Worm (Caenorhabditis elegans) whole organism, L3 larva: ENCODE measurements around the gene clec-9.

Experiments used
- R02D3.7 ChIP-seq: fragments of 150-350 bp; optimal IDR thresholded peaks from 2 replicates; lab custom pipeline; 2014; ENCODE audit warnings: missing biosample characterization, missing genetic modification characterization
- ZK546.5 ChIP-seq: sonication (generic microtip); optimal IDR thresholded peaks from 2 replicates; lab custom pipeline; 2017; ENCODE audit warnings: missing biosample characterization, missing genetic modification characterization
- aly-2 ChIP-seq: fragments of 150-350 bp; optimal IDR thresholded peaks from 2 replicates; lab custom pipeline; 2014; ENCODE audit warnings: missing biosample characterization, missing genetic modification characterization
- ceh-28 ChIP-seq: fragments of 150-350 bp; optimal IDR thresholded peaks from 2 replicates; lab custom pipeline; 2014; ENCODE audit warnings: missing biosample characterization, missing genetic modification reagents, missing genetic modification characterization
- ceh-9 ChIP-seq: sonication (generic microtip); optimal IDR thresholded peaks from 2 replicates; lab custom pipeline; 2018; ENCODE audit warnings: missing biosample characterization, missing genetic modification characterization
- egl-27 ChIP-seq: sonication (generic microtip); optimal IDR thresholded peaks from 4 replicates; lab custom pipeline; 2017; ENCODE audit warnings: missing biosample characterization, missing genetic modification reagents, missing genetic modification characterization
- egl-5 ChIP-seq: fragments of 150-350 bp; optimal IDR thresholded peaks from 2 replicates; lab custom pipeline; 2017; ENCODE audit warnings: missing biosample characterization, missing genetic modification reagents, missing genetic modification characterization, inconsistent platforms
- elt-1 ChIP-seq: fragments of 150-350 bp; optimal IDR thresholded peaks from 2 replicates; lab custom pipeline; 2014; ENCODE audit warnings: missing biosample characterization, missing genetic modification characterization
- elt-2 ChIP-seq: sonication (generic microtip); optimal IDR thresholded peaks from 2 replicates; lab custom pipeline; 2016; ENCODE audit warnings: missing genetic modification reagents, mild to moderate bottlenecking, missing genetic modification characterization, missing compliant biosample characterization
- eor-1 ChIP-seq, 2 experiments: fragments of 150-350 bp; optimal IDR thresholded peaks; 2 replicates each; lab custom pipeline; 2014 to 2018; ENCODE audit warnings: missing biosample characterization in 2 of 2, missing genetic modification characterization in 2 of 2
- fkh-10 ChIP-seq: sonication (generic microtip); optimal IDR thresholded peaks from 2 replicates; lab custom pipeline; 2017; ENCODE audit warnings: missing biosample characterization, missing genetic modification reagents, missing genetic modification characterization
- hmg-11 ChIP-seq: sonication (generic microtip); optimal IDR thresholded peaks from 2 replicates; lab custom pipeline; 2016; ENCODE audit warnings: missing genetic modification characterization, missing compliant biosample characterization
- jun-1 ChIP-seq: fragments of 150-350 bp; optimal IDR thresholded peaks from 2 replicates; lab custom pipeline; 2014; ENCODE audit warnings: missing biosample characterization, missing genetic modification reagents, missing genetic modification characterization
- lsy-12 ChIP-seq: sonication (generic microtip); optimal IDR thresholded peaks from 2 replicates; lab custom pipeline; 2016; ENCODE audit warnings: mild to moderate bottlenecking, missing genetic modification characterization, missing compliant biosample characterization
- mdl-1 ChIP-seq: fragments of 150-350 bp; optimal IDR thresholded peaks from 2 replicates; lab custom pipeline; 2014; ENCODE audit warnings: missing biosample characterization, missing genetic modification characterization
- mml-1 ChIP-seq: fragments of 150-350 bp; sonication (generic microtip); optimal IDR thresholded peaks from 3 replicates; lab custom pipeline; 2014; ENCODE audit warnings: missing biosample characterization, missing genetic modification characterization
- nfya-1 ChIP-seq: sonication (generic microtip); optimal IDR thresholded peaks from 2 replicates; lab custom pipeline; 2017; ENCODE audit warnings: missing genetic modification characterization, mild to moderate bottlenecking, missing compliant biosample characterization, antibody characterized with exemption, moderate library complexity; ENCODE audit not compliant: insufficient read depth
- nhr-11 ChIP-seq: fragments of 150-350 bp; optimal IDR thresholded peaks from 2 replicates; lab custom pipeline; 2014; ENCODE audit warnings: missing biosample characterization, missing genetic modification characterization
- nhr-12 ChIP-seq: fragments of 150-350 bp; optimal IDR thresholded peaks from 2 replicates; lab custom pipeline; 2014; ENCODE audit warnings: missing biosample characterization, missing genetic modification characterization
- nhr-23 ChIP-seq: fragments of 150-350 bp; optimal IDR thresholded peaks from 2 replicates; lab custom pipeline; 2014; ENCODE audit warnings: missing biosample characterization, missing genetic modification reagents, missing genetic modification characterization
- nhr-28 ChIP-seq: fragments of 150-350 bp; optimal IDR thresholded peaks from 2 replicates; lab custom pipeline; 2014; ENCODE audit warnings: missing biosample characterization, missing genetic modification characterization
- nhr-43 ChIP-seq: sonication (generic microtip); optimal IDR thresholded peaks from 2 replicates; lab custom pipeline; 2016; ENCODE audit warnings: mild to moderate bottlenecking, missing genetic modification characterization, missing compliant biosample characterization; ENCODE audit not compliant: poor library complexity, severe bottlenecking
- nhr-76 ChIP-seq: fragments of 150-350 bp; sonication (generic microtip); optimal IDR thresholded peaks from 5 replicates; lab custom pipeline; 2014; ENCODE audit warnings: missing biosample characterization, missing genetic modification characterization
- pqm-1 ChIP-seq: fragments of 150-350 bp; optimal IDR thresholded peaks from 2 replicates; lab custom pipeline; 2017; ENCODE audit warnings: missing biosample characterization, missing genetic modification characterization, inconsistent platforms
- skn-1 ChIP-seq: fragments of 150-350 bp; optimal IDR thresholded peaks from 2 replicates; lab custom pipeline; 2014; ENCODE audit warnings: missing biosample characterization, missing genetic modification characterization
- snpc-4 ChIP-seq: fragments of 150-350 bp; optimal IDR thresholded peaks from 2 replicates; lab custom pipeline; 2014; ENCODE audit warnings: missing biosample characterization, missing genetic modification characterization
- tbx-2 ChIP-seq: sonication (generic microtip); optimal IDR thresholded peaks from 2 replicates; lab custom pipeline; 2016; ENCODE audit warnings: mild to moderate bottlenecking, missing genetic modification characterization, missing compliant biosample characterization
- unc-39 ChIP-seq: sonication (generic microtip); optimal IDR thresholded peaks from 4 replicates; lab custom pipeline; 2017; ENCODE audit warnings: missing biosample characterization, missing genetic modification characterization
- unc-62 ChIP-seq: fragments of 150-350 bp; sonication (generic microtip); optimal IDR thresholded peaks from 4 replicates; lab custom pipeline; 2014; ENCODE audit warnings: missing biosample characterization, missing genetic modification reagents, missing genetic modification characterization
- zag-1 ChIP-seq: fragments of 150-350 bp; optimal IDR thresholded peaks from 2 replicates; lab custom pipeline; 2014; ENCODE audit warnings: missing biosample characterization, missing genetic modification characterization
- ztf-4 ChIP-seq: fragments of 150-350 bp; optimal IDR thresholded peaks from 2 replicates; lab custom pipeline; 2014; ENCODE audit warnings: missing biosample characterization, missing genetic modification characterization

Gene clec-9

DNA sequence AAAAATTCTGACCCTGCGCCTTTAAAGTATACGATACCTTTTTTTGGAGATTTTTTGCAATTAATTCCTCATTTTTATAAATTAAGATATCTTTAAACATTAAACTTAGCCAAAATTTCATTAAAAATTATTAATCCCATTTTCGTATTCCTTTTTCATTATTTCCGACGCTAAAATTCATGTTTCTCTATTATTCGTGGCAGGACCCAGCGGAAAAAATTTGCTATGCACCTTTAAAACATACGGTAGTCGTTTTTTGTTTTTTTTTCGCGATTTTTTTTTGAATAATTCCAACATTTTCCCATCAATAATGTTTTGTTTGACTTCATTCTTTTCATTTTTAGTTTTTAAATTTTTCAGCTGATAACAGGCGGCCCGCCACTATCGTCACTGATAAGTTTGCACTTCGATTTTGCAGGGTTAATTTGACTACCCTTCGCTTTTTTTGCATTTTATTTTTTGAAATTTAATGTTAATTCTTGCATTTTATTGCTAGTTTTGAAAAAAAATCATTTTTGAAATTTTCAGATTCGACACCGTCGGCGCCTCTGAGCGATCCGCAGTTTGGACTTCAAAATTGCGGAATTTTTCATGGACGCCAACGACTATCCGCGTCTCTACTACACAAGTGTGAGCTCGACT, 40.7 kb upstream of the clec-9 start, which contains the start of gene dkf-2:
Gene dkf-2, plus strand, starts transcription at position 592 of the 642 bp plus-strand sequence.
- TF ChIP-seq R02D3.7 (tag; lab: Kevin White, UChicago) = no peak
- no peak for TF ChIP-seq nhr-76 (tag; lab: Kevin White, UChicago)

DNA sequence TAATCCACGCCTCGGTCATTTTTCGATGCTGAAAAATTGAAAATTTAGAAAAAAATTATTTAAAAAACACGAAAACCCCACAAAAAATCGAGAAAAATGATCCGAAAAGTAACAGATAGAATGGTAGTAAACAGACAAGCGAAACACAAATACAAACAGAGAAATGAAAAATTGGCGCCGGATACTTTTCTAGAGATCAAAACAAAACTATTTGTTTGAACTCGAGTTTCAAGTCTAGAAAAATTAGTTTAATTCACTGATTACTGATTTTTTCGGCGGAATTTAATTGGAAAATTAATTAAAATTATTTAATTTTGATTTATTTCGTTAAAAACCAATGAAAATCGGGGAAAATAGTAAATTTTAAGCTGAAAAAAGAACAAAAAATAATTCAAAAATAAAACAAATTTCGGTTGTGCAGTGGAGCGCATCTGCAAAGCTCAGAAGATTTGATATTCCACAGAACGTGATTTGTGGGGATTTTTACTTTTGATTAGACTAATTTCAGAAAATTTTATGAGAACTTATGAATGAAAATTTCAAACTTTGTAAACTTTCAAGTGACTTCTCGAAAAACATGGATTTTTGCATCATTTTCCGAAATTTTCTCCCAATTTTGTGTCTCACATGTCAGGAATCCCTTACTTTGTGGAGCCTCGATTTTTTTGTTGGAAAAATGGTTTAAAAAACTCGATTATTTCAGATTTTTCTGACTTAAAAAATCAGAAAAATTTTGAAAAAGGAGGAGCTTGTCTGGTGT, 40.0 kb upstream of the clec-9 start, which contains the start of gene gyg-2:
Gene gyg-2, minus strand, starts transcription at position 28 of the 760 bp plus-strand sequence.
- TF ChIP-seq pqm-1 = no peak
- no peak for TF ChIP-seq eor-1 (tag; optimal IDR thresholded peaks at IDR 0.05; lab: Kevin White, UChicago)
- TF ChIP-seq nfya-1 (tag; lab: Kevin White, UChicago) = no peak
- TF ChIP-seq, all 47 proteins: peak for 0

DNA sequence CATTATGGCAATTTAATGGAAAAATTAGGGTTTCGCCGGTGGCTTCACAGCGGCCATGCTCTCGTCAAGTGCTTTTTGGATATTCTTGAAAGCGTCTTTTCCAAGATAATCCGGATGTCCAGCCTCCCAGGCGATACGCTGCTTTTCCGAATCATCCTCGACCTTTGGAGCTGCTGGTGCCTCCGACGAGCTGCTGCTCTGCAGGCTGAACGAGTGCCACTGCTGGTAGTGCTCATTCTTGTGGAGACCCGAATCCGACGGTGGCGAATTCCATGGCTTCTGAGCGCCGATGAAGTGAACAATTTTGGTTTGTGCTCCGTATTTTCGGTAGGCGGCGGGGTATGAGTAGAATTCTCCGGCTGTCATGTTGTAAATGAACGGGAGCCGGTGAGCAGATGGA, 38.8 kb upstream of the clec-9 start:
- TF ChIP-seq R02D3.7 (tag; lab: Kevin White, UChicago) = no peak
- no peak for TF ChIP-seq tbx-2 (tag; lab: Kevin White, UChicago)
- no peak for TF ChIP-seq unc-39 (tag; lab: Kevin White, UChicago)
- no peak for TF ChIP-seq zag-1 (tag; lab: Kevin White, UChicago)
- no peak for TF ChIP-seq hmg-11
- TF ChIP-seq mdl-1 (tag; lab: Kevin White, UChicago) = no peak
- no peak for TF ChIP-seq ZK546.5
- no peak for TF ChIP-seq snpc-4 (tag; lab: Kevin White, UChicago)
- no peak for TF ChIP-seq nhr-43 (tag; lab: Kevin White, UChicago)
- no peak for TF ChIP-seq nhr-23 (tag; lab: Kevin White, UChicago)
- TF ChIP-seq ztf-4 (tag; lab: Kevin White, UChicago) = no peak
- no peak for TF ChIP-seq ceh-28 (tag; lab: Kevin White, UChicago)
- TF ChIP-seq nhr-28 = no peak

DNA sequence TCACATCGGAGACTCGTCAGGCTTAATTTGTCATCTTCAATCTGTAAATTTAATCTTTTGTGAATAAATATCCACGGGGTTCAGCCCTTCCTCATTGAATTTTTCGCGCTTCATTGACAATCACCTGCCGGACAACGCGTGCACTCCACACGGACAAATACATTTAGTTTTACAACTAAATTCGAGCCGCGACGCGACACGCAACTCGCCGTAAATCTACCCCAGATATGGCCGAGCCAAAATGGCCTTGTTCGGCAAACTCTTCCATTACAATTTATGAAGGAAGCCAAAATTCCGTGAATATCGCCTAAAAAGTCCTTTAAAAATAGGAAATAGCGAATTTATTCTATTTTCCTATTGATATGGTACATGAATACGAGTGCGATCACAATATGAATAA, 38.3 kb upstream of the clec-9 start:
- no peak for TF ChIP-seq aly-2 (tag; lab: Kevin White, UChicago)
- no peak for TF ChIP-seq ceh-28 (tag; lab: Kevin White, UChicago)
- no peak for TF ChIP-seq egl-5 (tag; lab: Kevin White, UChicago)
- no peak for TF ChIP-seq elt-1 (tag; lab: Kevin White, UChicago)
- TF ChIP-seq nhr-11 (tag; lab: Kevin White, UChicago) = no peak
- TF ChIP-seq hmg-11 = no peak
- TF ChIP-seq nhr-28 = no peak
- TF ChIP-seq eor-1 (tag; optimal IDR thresholded peaks at IDR 0.05; lab: Kevin White, UChicago) = no peak
- TF ChIP-seq ceh-9 = no peak
- no peak for TF ChIP-seq unc-39 (tag; lab: Kevin White, UChicago)
- TF ChIP-seq nfya-1 (tag; lab: Kevin White, UChicago) = no peak
- TF ChIP-seq ZK546.5 = no peak
- no peak for TF ChIP-seq nhr-76 (tag; lab: Kevin White, UChicago)
- TF ChIP-seq egl-27 = no peak
- TF ChIP-seq lsy-12 = no peak
- no peak for TF ChIP-seq elt-2 (tag; lab: Kevin White, UChicago)
- TF ChIP-seq, all 47 proteins: peak for 0

DNA sequence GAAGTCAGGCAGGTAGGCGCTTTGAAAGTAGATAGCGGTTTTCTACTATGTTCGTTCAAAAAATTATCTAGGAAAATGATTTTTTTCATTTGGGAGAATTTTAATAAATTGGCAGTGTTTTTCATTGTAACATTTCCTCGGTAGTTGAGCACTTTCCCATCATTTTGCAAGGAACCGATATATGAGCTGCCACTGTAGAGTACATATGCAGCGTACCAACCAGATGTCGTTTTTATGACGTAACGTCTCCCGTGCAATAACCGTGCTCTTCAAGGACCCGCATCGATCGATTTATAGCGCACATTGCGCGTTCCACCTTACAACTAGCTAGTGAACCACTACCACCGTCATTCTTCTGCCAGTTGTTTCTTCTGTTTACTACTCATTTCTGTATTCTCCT, 35.7 kb upstream of the clec-9 start, which contains the start of gene T25E12.6:
Gene T25E12.6, plus strand, starts transcription at position 301 of the 400 bp plus-strand sequence.
- TF ChIP-seq nhr-43 (tag; lab: Kevin White, UChicago) (no peak), nhr-12 (no peak), nhr-28 (no peak), unc-62 (no peak), mml-1 (tag; lab: Kevin White, UChicago) (no peak), skn-1 (tag; lab: Kevin White, UChicago) (no peak), jun-1 (tag; lab: Kevin White, UChicago) (no peak), fkh-10 (GFP tag; lab: Kevin White, UChicago) (no peak), elt-2 (tag; lab: Kevin White, UChicago) (no peak), ztf-4 (tag; lab: Kevin White, UChicago) (no peak), aly-2 (tag; lab: Kevin White, UChicago) (no peak)
- TF ChIP-seq, all 47 proteins: peak for 0
